Worm (Caenorhabditis elegans) whole organism, mixed stage, embryonic: ENCODE data around the gene lgc-22.

Source experiments
- ces-1 ChIP-seq: fragments of 150-350 bp; optimal IDR thresholded peaks from 2 replicates; lab custom pipeline; 2014; ENCODE audit warnings: missing biosample characterization, missing genetic modification reagents, missing genetic modification characterization
- elt-3 ChIP-seq: fragments of 150-350 bp; optimal IDR thresholded peaks from 2 replicates; lab custom pipeline; 2014; ENCODE audit warnings: missing biosample characterization, missing genetic modification characterization
- lin-13 ChIP-seq: fragments of 150-350 bp; optimal IDR thresholded peaks from 2 replicates; lab custom pipeline; 2014; ENCODE audit warnings: missing biosample characterization, missing genetic modification characterization
- lsy-2 ChIP-seq: fragments of 150-350 bp; optimal IDR thresholded peaks from 2 replicates; lab custom pipeline; 2014; ENCODE audit warnings: missing biosample characterization, missing genetic modification characterization
- mep-1 ChIP-seq: fragments of 150-350 bp; optimal IDR thresholded peaks from 2 replicates; lab custom pipeline; 2017; ENCODE audit warnings: missing biosample characterization, missing genetic modification reagents, missing genetic modification characterization, inconsistent platforms
- nhr-12 ChIP-seq: fragments of 150-350 bp; optimal IDR thresholded peaks from 2 replicates; lab custom pipeline; 2014; ENCODE audit warnings: missing biosample characterization, missing genetic modification characterization
- nhr-237 ChIP-seq: fragments of 150-350 bp; optimal IDR thresholded peaks from 2 replicates; lab custom pipeline; 2014; ENCODE audit warnings: missing biosample characterization, missing genetic modification characterization
- pha-4 ChIP-seq: fragments of 150-350 bp; optimal IDR thresholded peaks from 2 replicates; lab custom pipeline; 2018; ENCODE audit warnings: missing biosample characterization, missing genetic modification reagents, missing genetic modification characterization
- sem-2 ChIP-seq: fragments of 200-800 bp; sonication (Bioruptor generic); optimal IDR thresholded peaks from 2 replicates; lab custom pipeline; 2018; ENCODE audit warnings: mild to moderate bottlenecking, missing genetic modification characterization, missing compliant biosample characterization
- sptf-1 ChIP-seq: sonication (generic microtip); optimal IDR thresholded peaks from 2 replicates; lab custom pipeline; 2017; ENCODE audit warnings: mild to moderate bottlenecking, missing genetic modification characterization, moderate library complexity, missing compliant biosample characterization
- unc-120 ChIP-seq: sonication (generic microtip); optimal IDR thresholded peaks from 2 replicates; lab custom pipeline; 2017; ENCODE audit warnings: missing genetic modification characterization, missing compliant biosample characterization; ENCODE audit not compliant: poor library complexity, severe bottlenecking
- unc-39 ChIP-seq: fragments of 150-350 bp; optimal IDR thresholded peaks from 2 replicates; lab custom pipeline; 2014; ENCODE audit warnings: missing biosample characterization, missing genetic modification characterization
- zip-8 ChIP-seq: fragments of 150-350 bp; optimal IDR thresholded peaks from 2 replicates; lab custom pipeline; 2014; ENCODE audit warnings: missing biosample characterization, missing genetic modification characterization
- ztf-11 ChIP-seq: fragments of 150-350 bp; optimal IDR thresholded peaks from 2 replicates; lab custom pipeline; 2014; ENCODE audit warnings: missing biosample characterization, missing genetic modification characterization

- no peak for TF ChIP-seq zip-8 (tag; lab: Kevin White, UChicago)
- no peak for TF ChIP-seq ces-1 (GFP tag; lab: Kevin White, UChicago)
- TF ChIP-seq unc-120 (tag; lab: Kevin White, UChicago), result no peak
- TF ChIP-seq nhr-12 (tag; lab: Kevin White, UChicago), result no peak
- no peak for TF ChIP-seq sem-2 (GFP tag; lab: Kevin White, UChicago)
- TF ChIP-seq elt-3 (tag; lab: Kevin White, UChicago), result no peak
- TF ChIP-seq mep-1, result no peak
- TF ChIP-seq sptf-1 (tag; lab: Kevin White, UChicago), result no peak
- no peak for TF ChIP-seq ztf-11
- TF ChIP-seq lsy-2, result no peak
- no peak for TF ChIP-seq nhr-237 (tag; lab: Kevin White, UChicago)
- TF ChIP-seq lin-13 (tag; lab: Kevin White, UChicago), result no peak
- TF ChIP-seq unc-39, result no peak
- TF ChIP-seq pha-4 (tag; lab: Kevin White, UChicago), result no peak
These were observed 16.9 kb downstream of the lgc-22 start for ce11 chrIV:4318056-4318455.
